Fruit fly (Drosophila melanogaster): ENCODE data around the gene tko.

The tko gene

dm6 chrX:2419518-2419917 is 24.3 kb downstream of the tko start:
- no peak for TF ChIP-seq Clk (GFP tag; optimal IDR thresholded peaks at IDR 0.05)
- TF ChIP-seq Mnt (GFP tag; optimal IDR thresholded peaks at IDR 0.05) = no peak
- no peak for TF ChIP-seq CG7045 (GFP tag; optimal IDR thresholded peaks at IDR 0.05)
- TF ChIP-seq kay (GFP tag; ENCODE audit: borderline replicate concordance) = no peak
- TF ChIP-seq toe (GFP tag; optimal IDR thresholded peaks at IDR 0.05) = no peak
- TF ChIP-seq Crg-1 (GFP tag; optimal IDR thresholded peaks at IDR 0.05) = no peak
- TF ChIP-seq CG1620 (GFP tag; optimal IDR thresholded peaks at IDR 0.05) = no peak
- TF ChIP-seq pad (GFP tag; optimal IDR thresholded peaks at IDR 0.05) = no peak
- TF ChIP-seq CG11617 (GFP tag; optimal IDR thresholded peaks at IDR 0.05) = no peak
- TF ChIP-seq CG12768 (GFP tag; optimal IDR thresholded peaks at IDR 0.05) = no peak
- TF ChIP-seq ovo (GFP tag; optimal IDR thresholded peaks at IDR 0.05) = no peak
- no peak for TF ChIP-seq tj (GFP tag; optimal IDR thresholded peaks at IDR 0.05)
- no peak for TF ChIP-seq bab1 (GFP tag; optimal IDR thresholded peaks at IDR 0.05)
- TF ChIP-seq CG14711 (tag; optimal IDR thresholded peaks at IDR 0.05) = no peak
- TF ChIP-seq cic (GFP tag; optimal IDR thresholded peaks at IDR 0.05) = no peak
- TF ChIP-seq CG33017 (tag; optimal IDR thresholded peaks at IDR 0.05) = no peak
- TF ChIP-seq cnc (optimal IDR thresholded peaks at IDR 0.05) = no peak
- no peak for TF ChIP-seq Hr96 (GFP tag; optimal IDR thresholded peaks at IDR 0.05)
- no peak for TF ChIP-seq CG5204 (GFP tag; optimal IDR thresholded peaks at IDR 0.05)
- TF ChIP-seq CG7101 (tag; optimal IDR thresholded peaks at IDR 0.05) = no peak

- TF ChIP-seq CG1620 (GFP tag; optimal IDR thresholded peaks at IDR 0.05) (no peak), toe (GFP tag; optimal IDR thresholded peaks at IDR 0.05) (no peak), tj (GFP tag; optimal IDR thresholded peaks at IDR 0.05) (no peak), bab1 (GFP tag; optimal IDR thresholded peaks at IDR 0.05) (no peak), CG11617 (GFP tag; optimal IDR thresholded peaks at IDR 0.05) (no peak), kay (GFP tag; ENCODE audit: borderline replicate concordance) (no peak), Clk (GFP tag; optimal IDR thresholded peaks at IDR 0.05) (no peak), CG12768 (GFP tag; optimal IDR thresholded peaks at IDR 0.05) (no peak), Mnt (GFP tag; optimal IDR thresholded peaks at IDR 0.05) (no peak), CG5204 (GFP tag; optimal IDR thresholded peaks at IDR 0.05) (no peak), CG7101 (tag; optimal IDR thresholded peaks at IDR 0.05) (no peak), pad (GFP tag; optimal IDR thresholded peaks at IDR 0.05) (no peak), ovo (GFP tag; optimal IDR thresholded peaks at IDR 0.05) (no peak), cic (GFP tag; optimal IDR thresholded peaks at IDR 0.05) (no peak), Crg-1 (GFP tag; optimal IDR thresholded peaks at IDR 0.05) (no peak), CG14711 (tag; optimal IDR thresholded peaks at IDR 0.05) (no peak), CG33017 (tag; optimal IDR thresholded peaks at IDR 0.05) (no peak), cnc (optimal IDR thresholded peaks at IDR 0.05) (no peak), Hr96 (GFP tag; optimal IDR thresholded peaks at IDR 0.05) (no peak), CG7045 (GFP tag; optimal IDR thresholded peaks at IDR 0.05) (no peak)
Measured at dm6 chrX:2410805-2411204, 33.0 kb downstream of the tko start, which contains the start of gene CG12496. CG12496 (minus strand) TSS chrX:2410901.

dm6 chrX:2408675-2409163 is 35.1 kb downstream of the tko start:
- TF ChIP-seq CG14711 (tag; optimal IDR thresholded peaks at IDR 0.05) (no peak), Clk (GFP tag; optimal IDR thresholded peaks at IDR 0.05) (no peak), pad (GFP tag; optimal IDR thresholded peaks at IDR 0.05) (no peak), bab1 (GFP tag; optimal IDR thresholded peaks at IDR 0.05) (no peak), kay (GFP tag; ENCODE audit: borderline replicate concordance) (no peak), CG33017 (tag; optimal IDR thresholded peaks at IDR 0.05) (no peak), cic (GFP tag; optimal IDR thresholded peaks at IDR 0.05) (no peak)

- TF ChIP-seq CG33017 (tag; optimal IDR thresholded peaks at IDR 0.05) (no peak), ovo (GFP tag; optimal IDR thresholded peaks at IDR 0.05) (no peak), CG1620 (GFP tag; optimal IDR thresholded peaks at IDR 0.05) (no peak), pad (GFP tag; optimal IDR thresholded peaks at IDR 0.05) (no peak), tj (GFP tag; optimal IDR thresholded peaks at IDR 0.05) (no peak), Crg-1 (GFP tag; optimal IDR thresholded peaks at IDR 0.05) (no peak), toe (GFP tag; optimal IDR thresholded peaks at IDR 0.05) (no peak)
Measured at dm6 chrX:2399438-2399837, 44.3 kb downstream of the tko start.

dm6 chrX:2396204-2396882 is 47.4 kb downstream of the tko start:
- TF ChIP-seq CG14711 (tag; optimal IDR thresholded peaks at IDR 0.05) (no peak), cnc (optimal IDR thresholded peaks at IDR 0.05) (no peak), bab1 (GFP tag; optimal IDR thresholded peaks at IDR 0.05) (no peak), tj (GFP tag; optimal IDR thresholded peaks at IDR 0.05) (no peak), Clk (GFP tag; optimal IDR thresholded peaks at IDR 0.05) (no peak), CG12768 (GFP tag; optimal IDR thresholded peaks at IDR 0.05) (no peak), CG7101 (tag; optimal IDR thresholded peaks at IDR 0.05) (no peak), CG5204 (GFP tag; optimal IDR thresholded peaks at IDR 0.05) (no peak), CG7045 (GFP tag; optimal IDR thresholded peaks at IDR 0.05) (no peak), ovo (GFP tag; optimal IDR thresholded peaks at IDR 0.05) (no peak), CG1620 (GFP tag; optimal IDR thresholded peaks at IDR 0.05) (no peak), Mnt (GFP tag; optimal IDR thresholded peaks at IDR 0.05) (no peak), cic (GFP tag; optimal IDR thresholded peaks at IDR 0.05) (no peak), kay (GFP tag; ENCODE audit: borderline replicate concordance) (no peak), Crg-1 (GFP tag; optimal IDR thresholded peaks at IDR 0.05) (no peak), Hr96 (GFP tag; optimal IDR thresholded peaks at IDR 0.05) (no peak), CG33017 (tag; optimal IDR thresholded peaks at IDR 0.05) (no peak), pad (GFP tag; optimal IDR thresholded peaks at IDR 0.05) (no peak)

- TF ChIP-seq ovo (GFP tag; optimal IDR thresholded peaks at IDR 0.05) = no peak
- no peak for TF ChIP-seq Clk (GFP tag; optimal IDR thresholded peaks at IDR 0.05)
- TF ChIP-seq Hr96 (GFP tag; optimal IDR thresholded peaks at IDR 0.05) = no peak
- TF ChIP-seq CG12768 (GFP tag; optimal IDR thresholded peaks at IDR 0.05) = no peak
- TF ChIP-seq CG7101 (tag; optimal IDR thresholded peaks at IDR 0.05) = no peak
- no peak for TF ChIP-seq tj (GFP tag; optimal IDR thresholded peaks at IDR 0.05)
- no peak for TF ChIP-seq pad (GFP tag; optimal IDR thresholded peaks at IDR 0.05)
- no peak for TF ChIP-seq CG11617 (GFP tag; optimal IDR thresholded peaks at IDR 0.05)
- TF ChIP-seq CG7045 (GFP tag; optimal IDR thresholded peaks at IDR 0.05) = no peak
Measured at dm6 chrX:2394516-2394915, 49.3 kb downstream of the tko start.

All from whole organism, adult.